Fruit fly (Drosophila melanogaster): Measurements from ENCODE around the gene CG7988.

CG7988 gene

DNA sequence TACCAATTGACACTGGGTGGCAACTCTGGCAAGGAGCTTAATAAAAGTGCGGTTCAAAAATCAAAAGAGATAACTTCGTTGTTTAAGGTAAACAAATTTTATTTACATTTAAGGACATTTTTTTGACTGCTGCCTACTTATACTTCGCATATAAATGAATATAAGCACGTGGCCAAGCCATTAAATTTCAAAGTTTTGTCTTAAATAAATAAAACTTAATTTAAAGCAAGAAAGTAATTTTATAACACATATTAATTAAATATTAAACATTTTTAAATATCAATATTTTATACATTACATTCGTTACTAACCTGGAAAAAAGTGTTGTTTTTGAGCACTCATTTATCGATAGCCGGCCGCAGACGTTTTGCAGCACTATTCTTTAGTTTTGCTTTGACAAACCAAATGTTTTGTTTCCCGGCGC, 31.6 kb upstream of the CG7988 start, which contains the start of the genes CG12321 and MED17 (continued):
- TF ChIP-seq wek (GFP tag; optimal IDR thresholded peaks at IDR 0.05) (no peak), Opbp (GFP tag; IDR thresholded peaks at IDR 0.05; ENCODE audit: partially characterized antibody) (no peak), CG33557 (GFP tag; optimal IDR thresholded peaks at IDR 0.05) (peak; percentile 72), CG14441 (GFP tag; IDR thresholded peaks at IDR 0.05) (peak; percentile 82; the same call in 1 of the 2 replicates), CG12744 (GFP tag; optimal IDR thresholded peaks at IDR 0.05) (peak; percentile 49), CG17612 (GFP tag; IDR thresholded peaks at IDR 0.05) (peak; percentile 70), CG17186 (GFP tag; optimal IDR thresholded peaks at IDR 0.05) (peak; percentile 60), CG3163 (GFP tag; optimal IDR thresholded peaks at IDR 0.05) (peak; percentile 41), CG7839 (tag; optimal IDR thresholded peaks at IDR 0.05) (peak; percentile 86), abd-A (tag; optimal IDR thresholded peaks at IDR 0.05) (no peak), dimm (GFP tag; IDR thresholded peaks at IDR 0.05) (peak; percentile 54; the same call in 1 of the 2 replicates), fd64A (GFP tag; optimal IDR thresholded peaks at IDR 0.05) (no peak), CG7963 (GFP tag; IDR thresholded peaks at IDR 0.05; ENCODE audit: partially characterized antibody) (no peak), lov (optimal IDR thresholded peaks at IDR 0.05) (no peak), lov (GFP tag; IDR thresholded peaks at IDR 0.05) (peak; percentile 74; the same call in 1 of the 3 replicates), Doc2 (GFP tag; IDR thresholded peaks at IDR 0.05) (0 out of 2 replicates have a peak, but pooled peaks have one; percentile 57), Bdp1 (GFP tag; optimal IDR thresholded peaks at IDR 0.05) (peak; percentile 62), al (GFP tag; IDR thresholded peaks at IDR 0.05) (peak; percentile 90), CG6854 (GFP tag; optimal IDR thresholded peaks at IDR 0.05) (peak; percentile 61), pho (GFP tag; optimal IDR thresholded peaks at IDR 0.05) (peak; percentile 67), CG16863 (GFP tag; optimal IDR thresholded peaks at IDR 0.05) (peak; percentile 66), grn (GFP tag; optimal IDR thresholded peaks at IDR 0.05) (no peak), crol (GFP tag; IDR thresholded peaks at IDR 0.05) (no peak; the same call in 1 of the 2 replicates), CG15269 (tag; optimal IDR thresholded peaks at IDR 0.05) (peak; percentile 89), cad (GFP tag; optimal IDR thresholded peaks at IDR 0.05) (no peak), Ssrp (tag; optimal IDR thresholded peaks at IDR 0.05) (peak; percentile 90), pnt (GFP tag; optimal IDR thresholded peaks at IDR 0.05) (peak; percentile 53), Side (GFP tag; optimal IDR thresholded peaks at IDR 0.05) (peak; percentile 4), Lhr (GFP tag; optimal IDR thresholded peaks at IDR 0.05) (peak; percentile 55), CG2678 (tag; optimal IDR thresholded peaks at IDR 0.05) (peak; percentile 90), CG17829 (tag; optimal IDR thresholded peaks at IDR 0.05) (peak; percentile 83), Scr (GFP tag; IDR thresholded peaks at IDR 0.05; ENCODE audit: partially characterized antibody) (0 out of 2 replicates have a peak, but pooled peaks have one; percentile 16), Chrac-16 (GFP tag; optimal IDR thresholded peaks at IDR 0.05) (peak; percentile 92), CG5953 (GFP tag; IDR thresholded peaks at IDR 0.05) (0 out of 2 replicates have a peak, but pooled peaks have one; percentile 46), fu2 (GFP tag; optimal IDR thresholded peaks at IDR 0.05) (peak; percentile 62), CG2129 (GFP tag; IDR thresholded peaks at IDR 0.05; ENCODE audit: partially characterized antibody) (no peak), CG10959 (GFP tag; IDR thresholded peaks at IDR 0.05) (peak; percentile 73), Med (GFP tag) (peak; percentile 92), caup (GFP tag; optimal IDR thresholded peaks at IDR 0.05; ENCODE audit: severe bottlenecking) (peak; percentile 88), Nf-YB (GFP tag; optimal IDR thresholded peaks at IDR 0.05) (peak; percentile 54), toy (GFP tag; IDR thresholded peaks at IDR 0.05) (peak; percentile 43; the same call in 1 of the 2 replicates), CG10654 (GFP tag; optimal IDR thresholded peaks at IDR 0.05) (peak; percentile 87), lilli (GFP tag; optimal IDR thresholded peaks at IDR 0.05) (peak; percentile 84), CG17328 (GFP tag; IDR thresholded peaks at IDR 0.05) (peak; percentile 75), CG3281 (GFP tag; optimal IDR thresholded peaks at IDR 0.05) (peak; percentile 90), CG7556 (GFP tag; optimal IDR thresholded peaks at IDR 0.05) (peak; percentile 85), crc (GFP tag; optimal IDR thresholded peaks at IDR 0.05) (peak; percentile 25), Tbp (GFP tag; optimal IDR thresholded peaks at IDR 0.05) (no peak), Xrp1 (GFP tag; IDR thresholded peaks at IDR 0.05) (peak; percentile 92), CG2116 (GFP tag; optimal IDR thresholded peaks at IDR 0.05) (peak; percentile 80), mam (GFP tag; optimal IDR thresholded peaks at IDR 0.05) (peak; percentile 70)

All from whole organism, embryonic.